Fruit fly (Drosophila melanogaster): ENCODE measurements around the gene Pgant5.

Gene Pgant5

DNA sequence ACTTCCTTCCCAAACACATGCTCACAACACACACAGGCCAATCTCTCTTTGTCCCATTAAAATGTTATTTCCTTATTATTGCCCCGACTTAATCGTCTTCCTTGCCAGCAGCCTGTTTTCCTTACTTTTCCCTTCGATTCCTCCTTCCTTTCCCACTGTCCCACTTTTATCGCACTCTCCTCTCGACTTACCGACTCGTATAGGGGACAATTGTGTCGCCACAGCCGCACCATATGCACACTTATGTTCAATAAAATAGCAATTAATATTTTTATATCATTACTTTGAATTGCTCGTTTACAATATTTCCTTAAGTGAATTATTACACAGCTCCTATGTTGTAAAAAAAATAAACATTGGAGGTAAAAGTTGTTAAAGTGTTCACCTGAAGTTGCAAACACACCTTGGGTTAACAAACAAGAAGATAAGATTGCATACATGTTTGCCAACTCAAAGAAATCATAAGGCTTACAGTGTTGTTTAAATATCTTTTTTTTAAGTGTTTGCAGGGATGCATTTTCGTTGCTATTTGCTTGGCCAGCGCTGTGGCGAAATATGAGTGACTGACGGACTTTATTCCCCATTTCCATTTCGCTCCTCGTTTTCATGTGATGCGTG lies 6.4 kb downstream of the Pgant5 start (continued):
- TF ChIP-seq ci (GFP tag; IDR thresholded peaks at IDR 0.05) (peak; percentile 86), sens (GFP tag) (peak; percentile 94), Adf1 (GFP tag; IDR thresholded peaks at IDR 0.05) (no peak), amos (GFP tag; IDR thresholded peaks at IDR 0.05; ENCODE audit: partially characterized antibody) (no peak), Mrtf (GFP tag; IDR thresholded peaks at IDR 0.05) (no peak; the same call in 2 of the 3 replicates), tin (GFP tag; optimal IDR thresholded peaks at IDR 0.05) (peak; percentile 49), cwo (GFP tag; optimal IDR thresholded peaks at IDR 0.05) (peak; percentile 78), Lhr (GFP tag; optimal IDR thresholded peaks at IDR 0.05) (no peak), CG11504 (tag; optimal IDR thresholded peaks at IDR 0.05) (peak; percentile 90), so (GFP tag; IDR thresholded peaks at IDR 0.05) (0 out of 3 replicates have a peak, but pooled peaks have one; percentile 59), ERR (GFP tag; optimal IDR thresholded peaks at IDR 0.05) (peak; percentile 34), Chrac-16 (GFP tag; optimal IDR thresholded peaks at IDR 0.05) (peak; percentile 42), Dref (GFP tag; IDR thresholded peaks at IDR 0.05) (no peak), CG5245 (GFP tag; optimal IDR thresholded peaks at IDR 0.05) (peak; percentile 69), CG13287 (GFP tag; IDR thresholded peaks at IDR 0.05; ENCODE audit: partially characterized antibody) (no peak), seq (GFP tag; IDR thresholded peaks at IDR 0.05) (peak; percentile 77), crc (GFP tag; optimal IDR thresholded peaks at IDR 0.05) (peak; percentile 43), chn (GFP tag; optimal IDR thresholded peaks at IDR 0.05) (peak; percentile 68), B-H1 (GFP tag; IDR thresholded peaks at IDR 0.05) (peak; percentile 37; the same call in 2 of the 3 replicates), CG15479 (GFP tag; optimal IDR thresholded peaks at IDR 0.05) (peak; percentile 22), fu2 (GFP tag; optimal IDR thresholded peaks at IDR 0.05) (peak; percentile 26), Dad (GFP tag; optimal IDR thresholded peaks at IDR 0.05) (peak; percentile 16), Mes4 (GFP tag; optimal IDR thresholded peaks at IDR 0.05) (peak; percentile 74), CG8388 (GFP tag; optimal IDR thresholded peaks at IDR 0.05) (peak; percentile 77), CG1024 (GFP tag; IDR thresholded peaks at IDR 0.05) (no peak), tgo (GFP tag; IDR thresholded peaks at IDR 0.05) (peak; percentile 39; the same call in 1 of the 3 replicates), tap (tag; optimal IDR thresholded peaks at IDR 0.05) (peak; percentile 81), grau (tag; optimal IDR thresholded peaks at IDR 0.05) (peak; percentile 84), CG15269 (tag; optimal IDR thresholded peaks at IDR 0.05) (peak; percentile 84), pum (GFP tag; optimal IDR thresholded peaks at IDR 0.05) (peak; percentile 55), Side (GFP tag; optimal IDR thresholded peaks at IDR 0.05) (peak; percentile 55), bowl (GFP tag; IDR thresholded peaks at IDR 0.05) (peak; percentile 38; the same call in 1 of the 2 replicates), usp (GFP tag; optimal IDR thresholded peaks at IDR 0.05) (no peak), CG10654 (GFP tag; optimal IDR thresholded peaks at IDR 0.05) (peak; percentile 60), CG18011 (GFP tag; optimal IDR thresholded peaks at IDR 0.05) (peak; percentile 19), nau (GFP tag; optimal IDR thresholded peaks at IDR 0.05) (peak; percentile 86), dysf (GFP tag; IDR thresholded peaks at IDR 0.05) (peak; percentile 65), CG7357 (GFP tag; IDR thresholded peaks at IDR 0.05) (peak; percentile 23; the same call in 1 of the 3 replicates), CG32772 (GFP tag; IDR thresholded peaks at IDR 0.05) (0 out of 2 replicates have a peak, but pooled peaks have one; percentile 30), sisA (GFP tag; IDR thresholded peaks at IDR 0.05) (peak; percentile 57), CG17829 (tag; optimal IDR thresholded peaks at IDR 0.05) (peak; percentile 78), dmrt11E (tag; optimal IDR thresholded peaks at IDR 0.05) (peak; percentile 62), CG13424 (tag; optimal IDR thresholded peaks at IDR 0.05) (peak; percentile 80), Trl (optimal IDR thresholded peaks at IDR 0.05) (no peak), Trl (GFP tag; optimal IDR thresholded peaks at IDR 0.05) (peak; percentile 58), sens-2 (GFP tag; IDR thresholded peaks at IDR 0.05) (no peak), CG2712 (tag; optimal IDR thresholded peaks at IDR 0.05) (peak; percentile 83), CG3065 (GFP tag; optimal IDR thresholded peaks at IDR 0.05) (no peak), CG32532 (GFP tag; IDR thresholded peaks at IDR 0.05) (0 out of 2 replicates have a peak, but pooled peaks have one; percentile 8), CG6854 (GFP tag; optimal IDR thresholded peaks at IDR 0.05) (peak; percentile 79), nmo (GFP tag; optimal IDR thresholded peaks at IDR 0.05) (peak; percentile 85)
